Fruit fly (Drosophila melanogaster) whole organism, embryonic: ENCODE results near the gene CG2187.
A peak's percentile ranks its signal among the peaks of the same experiment; 100 is the strongest.

ENCODE experiments used
- Bgb ChIP-seq: fragments of 200-800 bp; sonication (Bioruptor generic); IDR thresholded peaks from 2 replicates; pipeline ENCODE4 v1.3.6; 2022; ENCODE audit warnings: missing biosample characterization, missing genetic modification characterization; ENCODE audit not compliant: partially characterized antibody
- Blimp-1 ChIP-seq: fragments of 200-800 bp; sonication (Bioruptor generic); optimal IDR thresholded peaks from 3 replicates; lab custom pipeline; 2018; ENCODE audit warnings: missing biosample characterization, missing genetic modification characterization, mild to moderate bottlenecking, moderate library complexity, missing genetic modification reagents
- CG10543 ChIP-seq: fragments of 200-800 bp; sonication (Bioruptor generic); optimal IDR thresholded peaks from 3 replicates; lab custom pipeline; 2017; ENCODE audit warnings: missing biosample characterization, mild to moderate bottlenecking, missing genetic modification characterization, moderate library complexity
- CG11696 ChIP-seq: fragments of 200-800 bp; sonication (Bioruptor generic); IDR thresholded peaks from 2 replicates; pipeline ENCODE4 v1.3.6; 2022; ENCODE audit warnings: missing biosample characterization, missing genetic modification characterization
- CG12236 ChIP-seq: fragments of 200-800 bp; sonication (Bioruptor generic); optimal IDR thresholded peaks from 2 replicates; lab custom pipeline; 2016; ENCODE audit warnings: missing biosample characterization, missing genetic modification characterization
- CG12659 ChIP-seq: fragments of 200-800 bp; sonication (Bioruptor generic); optimal IDR thresholded peaks from 3 replicates; lab custom pipeline; 2017; ENCODE audit warnings: mild to moderate bottlenecking, missing biosample characterization, missing genetic modification reagents, missing genetic modification characterization
- CG12942 ChIP-seq: fragments of 200-800 bp; sonication (Bioruptor generic); optimal IDR thresholded peaks from 3 replicates; lab custom pipeline; 2016; ENCODE audit warnings: missing biosample characterization, missing genetic modification characterization
- CG13624 ChIP-seq: fragments of 200-800 bp; sonication (Bioruptor generic); optimal IDR thresholded peaks from 2 replicates; lab custom pipeline; 2016; ENCODE audit warnings: missing biosample characterization, missing genetic modification characterization
- CG13894 ChIP-seq: fragments of 200-800 bp; sonication (Bioruptor generic); optimal IDR thresholded peaks from 3 replicates; lab custom pipeline; 2018; ENCODE audit warnings: missing biosample characterization, mild to moderate bottlenecking, missing genetic modification characterization, moderate library complexity
- CG15269 ChIP-seq: fragments of 200-800 bp; sonication (Bioruptor generic); optimal IDR thresholded peaks from 2 replicates; lab custom pipeline; 2018; ENCODE audit warnings: missing biosample characterization, mild to moderate bottlenecking, missing genetic modification characterization, moderate library complexity
- CG17612 ChIP-seq: fragments of 200-800 bp; sonication (Bioruptor generic); IDR thresholded peaks from 2 replicates; pipeline ENCODE4 v1.3.6; 2022; ENCODE audit warnings: missing biosample characterization, missing genetic modification characterization
- CG18599 ChIP-seq: fragments of 200-800 bp; sonication (Bioruptor generic); optimal IDR thresholded peaks from 3 replicates; lab custom pipeline; 2017; ENCODE audit warnings: missing biosample characterization, missing genetic modification characterization, mild to moderate bottlenecking, moderate library complexity, missing genetic modification reagents
- CG2199 ChIP-seq: fragments of 200-800 bp; sonication (Bioruptor generic); IDR thresholded peaks from 3 replicates; pipeline ENCODE4 v1.3.6; 2022; ENCODE audit warnings: missing biosample characterization, missing genetic modification characterization
- CG31365 ChIP-seq: fragments of 200-800 bp; sonication (Bioruptor generic); optimal IDR thresholded peaks from 2 replicates; lab custom pipeline; 2018; ENCODE audit warnings: missing biosample characterization, mild to moderate bottlenecking, missing genetic modification characterization
- CG31441 ChIP-seq: fragments of 200-800 bp; sonication (Bioruptor generic); IDR thresholded peaks from 2 replicates; pipeline ENCODE4 v1.3.6; 2022; ENCODE audit warnings: missing biosample characterization, missing genetic modification characterization
- CG32532 ChIP-seq: fragments of 200-800 bp; sonication (Bioruptor generic); IDR thresholded peaks from 2 replicates; pipeline ENCODE4 v1.3.6; 2022; ENCODE audit warnings: missing biosample characterization, missing genetic modification characterization
- CG32772 ChIP-seq: fragments of 200-800 bp; sonication (Bioruptor generic); IDR thresholded peaks from 2 replicates; pipeline ENCODE4 v1.3.6; 2022; ENCODE audit warnings: missing biosample characterization, missing genetic modification characterization
- CG34224 ChIP-seq: fragments of 200-800 bp; sonication (Bioruptor generic); IDR thresholded peaks from 3 replicates; pipeline ENCODE4 v1.3.6; 2022; ENCODE audit warnings: missing biosample characterization, missing genetic modification characterization; ENCODE audit not compliant: partially characterized antibody
- CG3847 ChIP-seq: fragments of 200-800 bp; sonication (Bioruptor generic); IDR thresholded peaks from 2 replicates; pipeline ENCODE4 v1.3.6; 2022; ENCODE audit warnings: missing biosample characterization, missing genetic modification characterization
- CG4707 ChIP-seq: fragments of 200-800 bp; sonication (Bioruptor generic); optimal IDR thresholded peaks from 2 replicates; lab custom pipeline; 2018; ENCODE audit warnings: missing biosample characterization, mild to moderate bottlenecking, missing genetic modification characterization, moderate library complexity
- CG4730 ChIP-seq: fragments of 200-800 bp; sonication (Bioruptor generic); IDR thresholded peaks from 2 replicates; pipeline ENCODE4 v1.3.6; 2022; ENCODE audit warnings: missing biosample characterization, missing genetic modification characterization
- CG6813 ChIP-seq: fragments of 200-800 bp; sonication (Bioruptor generic); optimal IDR thresholded peaks from 2 replicates; lab custom pipeline; 2017; ENCODE audit warnings: missing biosample characterization, missing genetic modification characterization, mild to moderate bottlenecking, moderate library complexity, missing genetic modification reagents
- CG7786 ChIP-seq: fragments of 200-800 bp; sonication (Bioruptor generic); optimal IDR thresholded peaks from 2 replicates; lab custom pipeline; 2016; ENCODE audit warnings: missing biosample characterization, missing genetic modification characterization
- CG7928 ChIP-seq: fragments of 200-800 bp; sonication (Bioruptor generic); optimal IDR thresholded peaks from 2 replicates; lab custom pipeline; 2017; ENCODE audit warnings: missing biosample characterization, mild to moderate bottlenecking, missing genetic modification characterization
- CG8089 ChIP-seq: fragments of 200-800 bp; sonication (Bioruptor generic); optimal IDR thresholded peaks from 3 replicates; lab custom pipeline; 2016; ENCODE audit warnings: missing biosample characterization, missing genetic modification characterization
- CG8290 ChIP-seq, 3 experiments: fragments of 200-800 bp; sonication (Bioruptor generic); optimal IDR thresholded peaks; 2 replicates each; lab custom pipeline; 2016 to 2019; ENCODE audit warnings: missing biosample characterization in 3 of 3, missing genetic modification characterization in 3 of 3, mild to moderate bottlenecking in 2 of 3, moderate library complexity in 1 of 3
- CG9817 ChIP-seq: fragments of 200-800 bp; sonication (Bioruptor generic); optimal IDR thresholded peaks from 2 replicates; lab custom pipeline; 2018; ENCODE audit warnings: missing biosample characterization, mild to moderate bottlenecking, missing genetic modification characterization, moderate library complexity
- CoRest ChIP-seq: fragments of 200-800 bp; sonication (Bioruptor generic); optimal IDR thresholded peaks from 3 replicates; lab custom pipeline; 2018; ENCODE audit warnings: missing biosample characterization, mild to moderate bottlenecking, missing genetic modification characterization, moderate library complexity
- CrebB ChIP-seq: fragments of 200-800 bp; sonication (Bioruptor generic); optimal IDR thresholded peaks from 3 replicates; lab custom pipeline; 2018; ENCODE audit warnings: missing biosample characterization, mild to moderate bottlenecking, missing genetic modification characterization
- Deaf1 ChIP-seq: fragments of 200-800 bp; optimal IDR thresholded peaks from 3 replicates; lab custom pipeline; 2019; ENCODE audit warnings: missing biosample characterization, mild to moderate bottlenecking, missing genetic modification characterization, moderate library complexity
- Doc3 ChIP-seq: fragments of 200-800 bp; sonication (Bioruptor generic); IDR thresholded peaks from 3 replicates; pipeline ENCODE4 v1.3.6; 2022; ENCODE audit warnings: missing biosample characterization, missing genetic modification characterization; ENCODE audit not compliant: partially characterized antibody
- Hmr ChIP-seq: fragments of 200-800 bp; sonication (Bioruptor generic); optimal IDR thresholded peaks from 3 replicates; lab custom pipeline; 2017; ENCODE audit warnings: mild to moderate bottlenecking, missing biosample characterization, missing genetic modification reagents, missing genetic modification characterization
- Hr39 ChIP-seq: fragments of >200 bp; optimal IDR thresholded peaks from 2 replicates; lab custom pipeline; 2017
- Hsf ChIP-seq: fragments of 200-800 bp; sonication (Bioruptor generic); optimal IDR thresholded peaks from 3 replicates; lab custom pipeline; 2016; ENCODE audit warnings: missing biosample characterization, missing genetic modification characterization
- Kr ChIP-seq: fragments of 200-800 bp; sonication (Bioruptor generic); optimal IDR thresholded peaks from 2 replicates; lab custom pipeline; 2017; ENCODE audit warnings: missing biosample characterization, mild to moderate bottlenecking, missing genetic modification characterization
- Lim3 ChIP-seq: fragments of 200-800 bp; sonication (Bioruptor generic); IDR thresholded peaks from 2 replicates; pipeline ENCODE4 v1.3.6; 2022; ENCODE audit warnings: missing biosample characterization, missing genetic modification characterization
- Myb ChIP-seq: fragments of 200-800 bp; sonication (Bioruptor generic); optimal IDR thresholded peaks from 2 replicates; lab custom pipeline; 2016; ENCODE audit warnings: missing biosample characterization, missing genetic modification characterization
- Neu2 ChIP-seq: fragments of 200-800 bp; sonication (Bioruptor generic); optimal IDR thresholded peaks from 3 replicates; lab custom pipeline; 2016; ENCODE audit warnings: missing biosample characterization, missing genetic modification characterization, borderline replicate concordance
- PHDP ChIP-seq: fragments of 200-800 bp; sonication (Bioruptor generic); optimal IDR thresholded peaks from 3 replicates; lab custom pipeline; 2018; ENCODE audit warnings: missing biosample characterization, mild to moderate bottlenecking, missing genetic modification characterization, moderate library complexity
- Ptx1 ChIP-seq: fragments of 200-800 bp; sonication (Bioruptor generic); IDR thresholded peaks from 2 replicates; pipeline ENCODE4 v1.3.6; 2022; ENCODE audit warnings: missing biosample characterization, missing genetic modification characterization
- Sox102F ChIP-seq: fragments of 200-800 bp; sonication (Bioruptor generic); optimal IDR thresholded peaks from 2 replicates; lab custom pipeline; 2018; ENCODE audit warnings: missing biosample characterization, mild to moderate bottlenecking, missing genetic modification characterization, moderate library complexity
- Xrp1 ChIP-seq: fragments of 200-800 bp; sonication (Bioruptor generic); IDR thresholded peaks from 2 replicates; pipeline ENCODE4 v1.3.6; 2022; ENCODE audit warnings: missing biosample characterization, missing genetic modification characterization
- dpn ChIP-seq, 2 experiments: fragments of 200-800 bp; sonication (Bioruptor generic); optimal IDR thresholded peaks; 3 replicates each; lab custom pipeline; 2016; ENCODE audit warnings: missing biosample characterization in 2 of 2, missing genetic modification characterization in 2 of 2
- exex ChIP-seq: fragments of 200-800 bp; sonication (Bioruptor generic); optimal IDR thresholded peaks from 4 replicates; lab custom pipeline; 2018; ENCODE audit warnings: missing biosample characterization, mild to moderate bottlenecking, missing genetic modification characterization, moderate library complexity
- fru ChIP-seq: fragments of >200 bp; optimal IDR thresholded peaks from 2 replicates; lab custom pipeline; 2017
- gce ChIP-seq: fragments of 200-800 bp; sonication (Bioruptor generic); IDR thresholded peaks from 3 replicates; pipeline ENCODE4 v1.3.6; 2022; ENCODE audit warnings: missing biosample characterization, missing genetic modification characterization
- hbn ChIP-seq: fragments of 200-800 bp; sonication (Bioruptor generic); IDR thresholded peaks from 2 replicates; pipeline ENCODE4 v1.3.6; 2022; ENCODE audit warnings: missing biosample characterization, missing genetic modification characterization; ENCODE audit not compliant: partially characterized antibody
- klu ChIP-seq: fragments of 200-800 bp; sonication (Bioruptor generic); IDR thresholded peaks from 2 replicates; pipeline ENCODE4 v1.3.6; 2022; ENCODE audit warnings: missing biosample characterization, missing genetic modification characterization
- sob ChIP-seq: fragments of 200-800 bp; sonication (Bioruptor generic); IDR thresholded peaks from 2 replicates; pipeline ENCODE4 v1.3.6; 2022; ENCODE audit warnings: missing biosample characterization, missing genetic modification characterization
- tx ChIP-seq: fragments of 200-800 bp; sonication (Bioruptor generic); optimal IDR thresholded peaks from 2 replicates; lab custom pipeline; 2016; ENCODE audit warnings: missing biosample characterization, missing genetic modification characterization
- usp ChIP-seq: fragments of >200 bp; optimal IDR thresholded peaks from 2 replicates; lab custom pipeline; 2017; ENCODE audit warnings: missing biosample characterization, missing genetic modification characterization

Gene CG2187

dm6 chr3R:31709142-31709541 lies 49.3 kb downstream of the CG2187 start (continued):
- TF ChIP-seq CG32532, result peak; percentile 50; the same call in 1 of the 2 replicates
- no peak for TF ChIP-seq CG13894 (tag; lab: Kevin White, UChicago)
- TF ChIP-seq CG8290 (GFP tag; optimal IDR thresholded peaks at IDR 0.05; lab: Kevin White, UChicago), result no peak
- no peak for TF ChIP-seq CG8290 (tag; optimal IDR thresholded peaks at IDR 0.05; lab: Kevin White, UChicago)
- TF ChIP-seq CG31365 (tag; lab: Kevin White, UChicago), result no peak
- TF ChIP-seq CrebB (tag; lab: Kevin White, UChicago), result no peak
- no peak for TF ChIP-seq PHDP (tag; lab: Kevin White, UChicago)
- TF ChIP-seq Ptx1 (GFP tag; lab: Robert Waterston, UW), result peak; percentile 68
- TF ChIP-seq exex, result no peak
- no peak for TF ChIP-seq fru (lab: Kevin White, UChicago)
- no peak for TF ChIP-seq CG12659 (GFP tag; lab: Kevin White, UChicago)
- no peak for TF ChIP-seq CG7786 (GFP tag; lab: Kevin White, UChicago)
- TF ChIP-seq CG32772 (GFP tag; lab: Robert Waterston, UW), result peak; percentile 38; the same call in 1 of the 2 replicates
- TF ChIP-seq CG17612 (GFP tag; lab: Robert Waterston, UW), result no peak
- no peak for TF ChIP-seq CoRest (tag; lab: Kevin White, UChicago)
- no peak for TF ChIP-seq Hr39 (lab: Kevin White, UChicago)
- no peak for TF ChIP-seq Deaf1 (tag; lab: Kevin White, UChicago)
- TF ChIP-seq Myb, result no peak
- no peak for TF ChIP-seq klu
- no peak for TF ChIP-seq CG8089 (GFP tag; lab: Kevin White, UChicago)
- no peak for TF ChIP-seq Doc3 (GFP tag; lab: Robert Waterston, UW)
- peak; percentile 33 for TF ChIP-seq CG18599 (GFP tag; lab: Kevin White, UChicago)
- TF ChIP-seq CG10543, result peak; percentile 16
- TF ChIP-seq CG12236 (GFP tag; lab: Kevin White, UChicago), result no peak
- no peak for TF ChIP-seq Lim3 (GFP tag; lab: Robert Waterston, UW)
- TF ChIP-seq gce (GFP tag; lab: Robert Waterston, UW), result peak; percentile 42; the same call in 2 of the 3 replicates
- no peak; the same call in 1 of the 2 replicates for TF ChIP-seq CG3847
- no peak for TF ChIP-seq Hmr
- TF ChIP-seq usp (GFP tag; lab: Kevin White, UChicago), result no peak
- peak; percentile 38; the same call in 1 of the 2 replicates for TF ChIP-seq Xrp1 (GFP tag; lab: Robert Waterston, UW)
- peak in 1 of 2 experiments; percentile 27 for TF ChIP-seq dpn (GFP tag; optimal IDR thresholded peaks at IDR 0.05; lab: Kevin White, UChicago)
- no peak for TF ChIP-seq hbn
- TF ChIP-seq CG13624 (GFP tag; lab: Kevin White, UChicago), result no peak
- TF ChIP-seq CG4730 (GFP tag; lab: Robert Waterston, UW), result 0 out of 2 replicates have a peak, but pooled peaks have one; percentile 4
- TF ChIP-seq CG11696 (GFP tag; lab: Robert Waterston, UW), result peak; percentile 29; the same call in 1 of the 2 replicates
- no peak for TF ChIP-seq CG2199 (GFP tag; lab: Robert Waterston, UW)
- peak; percentile 16 for TF ChIP-seq CG15269 (tag; lab: Kevin White, UChicago)
- no peak for TF ChIP-seq CG9817 (tag; lab: Kevin White, UChicago)
- TF ChIP-seq Kr (GFP tag; lab: Kevin White, UChicago), result no peak
- TF ChIP-seq CG7928 (GFP tag; lab: Kevin White, UChicago), result no peak
- TF ChIP-seq tx (GFP tag; lab: Kevin White, UChicago), result no peak
- TF ChIP-seq sob, result peak; percentile 52; the same call in 1 of the 2 replicates
- TF ChIP-seq CG31441 (GFP tag; lab: Robert Waterston, UW), result no peak
- peak; percentile 37 for TF ChIP-seq Blimp-1 (GFP tag; lab: Kevin White, UChicago)
- no peak for TF ChIP-seq CG6813
- TF ChIP-seq Hsf (GFP tag; lab: Kevin White, UChicago), result no peak
- no peak for TF ChIP-seq CG34224 (GFP tag; lab: Robert Waterston, UW)
- no peak for TF ChIP-seq Bgb (GFP tag; lab: Robert Waterston, UW)
- no peak for TF ChIP-seq CG4707 (GFP tag; lab: Kevin White, UChicago)
- no peak for TF ChIP-seq CG12942 (GFP tag; lab: Kevin White, UChicago)
- peak; percentile 36 for TF ChIP-seq Sox102F (GFP tag; lab: Kevin White, UChicago)
- no peak for TF ChIP-seq Neu2 (GFP tag; lab: Kevin White, UChicago)
